Worm (Caenorhabditis elegans) whole organism, midembryonic: Measurements from ENCODE around the gene aldo-2.

ENCODE experiments used
- T22C8.4 ChIP-seq: fragments of 200-800 bp; sonication (Bioruptor generic); IDR thresholded peaks from 2 replicates; pipeline ENCODE4 v1.3.6; 2022; ENCODE audit warnings: missing genetic modification characterization, missing compliant biosample characterization
- cog-1 ChIP-seq: sonication (generic microtip); optimal IDR thresholded peaks from 2 replicates; lab custom pipeline; 2016; ENCODE audit warnings: missing genetic modification characterization, missing compliant biosample characterization
- flt-1 ChIP-seq: fragments of 200-800 bp; sonication (Bioruptor generic); IDR thresholded peaks from 2 replicates; pipeline ENCODE4 v1.3.6; 2022; ENCODE audit warnings: missing genetic modification characterization, missing compliant biosample characterization
- klf-2 ChIP-seq: fragments of 200-800 bp; sonication (Bioruptor generic); conservative IDR thresholded peaks from 2 replicates; pipeline ENCODE4 v1.3.6; 2022; ENCODE audit warnings: missing genetic modification reagents, missing genetic modification characterization, missing compliant biosample characterization
- med-1 ChIP-seq: sonication (generic microtip); optimal IDR thresholded peaks from 2 replicates; lab custom pipeline; 2017; ENCODE audit warnings: missing genetic modification characterization, mild to moderate bottlenecking, missing compliant biosample characterization, antibody characterized with exemption, missing genetic modification reagents; ENCODE audit not compliant: insufficient read depth
- ref-1 ChIP-seq: fragments of 200-800 bp; sonication (Bioruptor generic); conservative IDR thresholded peaks from 2 replicates; pipeline ENCODE4 v1.3.6; 2022; ENCODE audit warnings: missing genetic modification reagents, missing genetic modification characterization, missing compliant biosample characterization
- tab-1 ChIP-seq: fragments of 200-800 bp; sonication (Bioruptor generic); IDR thresholded peaks from 2 replicates; pipeline ENCODE4 v1.3.6; 2022; ENCODE audit warnings: missing genetic modification characterization, missing compliant biosample characterization
- ztf-23 ChIP-seq: fragments of 200-800 bp; sonication (Bioruptor generic); IDR thresholded peaks from 2 replicates; pipeline ENCODE4 v1.3.6; 2022; ENCODE audit warnings: missing genetic modification reagents, missing genetic modification characterization, missing compliant biosample characterization
- ztf-29 ChIP-seq: fragments of 200-800 bp; sonication (Bioruptor generic); IDR thresholded peaks from 2 replicates; pipeline ENCODE4 v1.3.6; 2022; ENCODE audit warnings: missing genetic modification reagents, missing genetic modification characterization, missing compliant biosample characterization

aldo-2 gene

ce11 chrIII:5884459-5884858 is 8.0 kb upstream of the aldo-2 start:
- TF ChIP-seq flt-1 (GFP tag; lab: Robert Waterston, UW) (no peak), ztf-29 (GFP tag; lab: Robert Waterston, UW) (no peak), med-1 (GFP tag; lab: Kevin White, UChicago) (no peak), ztf-23 (GFP tag; lab: Robert Waterston, UW) (no peak), ref-1 (GFP tag; lab: Robert Waterston, UW) (no peak), cog-1 (tag; lab: Kevin White, UChicago) (no peak), tab-1 (GFP tag; lab: Robert Waterston, UW) (no peak), T22C8.4 (no peak), klf-2 (GFP tag; lab: Robert Waterston, UW) (no peak)

- TF ChIP-seq ztf-23 (GFP tag; lab: Robert Waterston, UW) (no peak), med-1 (GFP tag; lab: Kevin White, UChicago) (no peak), ref-1 (GFP tag; lab: Robert Waterston, UW) (no peak), tab-1 (GFP tag; lab: Robert Waterston, UW) (no peak), klf-2 (GFP tag; lab: Robert Waterston, UW) (no peak), T22C8.4 (no peak), ztf-29 (GFP tag; lab: Robert Waterston, UW) (no peak)
These were observed 7.6 kb upstream of the aldo-2 start, which contains the start of gene C28H8.5 for ce11 chrIII:5884007-5884406. TSS of gene C28H8.5 (plus strand) at chrIII:5884307.

ce11 chrIII:5883517-5883916 is 7.1 kb upstream of the aldo-2 start:
- no peak for TF ChIP-seq ztf-29 (GFP tag; lab: Robert Waterston, UW)
- no peak for TF ChIP-seq med-1 (GFP tag; lab: Kevin White, UChicago)
- TF ChIP-seq ztf-23 (GFP tag; lab: Robert Waterston, UW): no peak
- TF ChIP-seq flt-1 (GFP tag; lab: Robert Waterston, UW): no peak
- no peak for TF ChIP-seq cog-1 (tag; lab: Kevin White, UChicago)

- TF ChIP-seq ref-1 (GFP tag; lab: Robert Waterston, UW) (no peak), ztf-29 (GFP tag; lab: Robert Waterston, UW) (no peak), klf-2 (GFP tag; lab: Robert Waterston, UW) (no peak), cog-1 (tag; lab: Kevin White, UChicago) (no peak), tab-1 (GFP tag; lab: Robert Waterston, UW) (no peak), T22C8.4 (no peak), ztf-23 (GFP tag; lab: Robert Waterston, UW) (no peak), med-1 (GFP tag; lab: Kevin White, UChicago) (no peak), flt-1 (GFP tag; lab: Robert Waterston, UW) (no peak)
These were observed 6.4 kb upstream of the aldo-2 start, which contains the start of gene F01F1.14 for ce11 chrIII:5882823-5883222. TSS of gene F01F1.14 (minus strand) at chrIII:5882923.

ce11 chrIII:5882284-5882683 is 5.9 kb upstream of the aldo-2 start:
- no peak for TF ChIP-seq med-1 (GFP tag; lab: Kevin White, UChicago)
- TF ChIP-seq ztf-23 (GFP tag; lab: Robert Waterston, UW): no peak
- no peak for TF ChIP-seq T22C8.4
- TF ChIP-seq cog-1 (tag; lab: Kevin White, UChicago): no peak
- TF ChIP-seq ref-1 (GFP tag; lab: Robert Waterston, UW): no peak
- TF ChIP-seq ztf-29 (GFP tag; lab: Robert Waterston, UW): no peak
- no peak for TF ChIP-seq klf-2 (GFP tag; lab: Robert Waterston, UW)
- TF ChIP-seq tab-1 (GFP tag; lab: Robert Waterston, UW): no peak
- TF ChIP-seq flt-1 (GFP tag; lab: Robert Waterston, UW): no peak

ce11 chrIII:5879291-5879968 is 3.0 kb upstream of the aldo-2 start, which contains the start of gene hpo-10:
TSS of gene hpo-10 (plus strand) at chrIII:5879489.
- peak; percentile 56 for TF ChIP-seq T22C8.4
- TF ChIP-seq cog-1 (tag; lab: Kevin White, UChicago): no peak

ce11 chrIII:5878215-5878614 is 1.8 kb upstream of the aldo-2 start, which contains the start of the genes mig-21 and F01F1.2:
TSS of gene mig-21 (minus strand) at chrIII:5878380.
TSS of gene F01F1.2 (plus strand) at chrIII:5878554.
- no peak for TF ChIP-seq cog-1 (tag; lab: Kevin White, UChicago)
- TF ChIP-seq med-1 (GFP tag; lab: Kevin White, UChicago): no peak
- no peak for TF ChIP-seq tab-1 (GFP tag; lab: Robert Waterston, UW)
- TF ChIP-seq T22C8.4: no peak
- TF ChIP-seq ref-1 (GFP tag; lab: Robert Waterston, UW): no peak
- TF ChIP-seq klf-2 (GFP tag; lab: Robert Waterston, UW): no peak
- TF ChIP-seq flt-1 (GFP tag; lab: Robert Waterston, UW): no peak
- TF ChIP-seq ztf-23 (GFP tag; lab: Robert Waterston, UW): no peak
- no peak for TF ChIP-seq ztf-29 (GFP tag; lab: Robert Waterston, UW)

ce11 chrIII:5876867-5877641 is 629 bp upstream of the aldo-2 start:
- TF ChIP-seq ref-1 (GFP tag; lab: Robert Waterston, UW): no peak

- TF ChIP-seq ztf-29 (GFP tag; lab: Robert Waterston, UW) (no peak), med-1 (GFP tag; lab: Kevin White, UChicago) (no peak), ztf-23 (GFP tag; lab: Robert Waterston, UW) (no peak), tab-1 (GFP tag; lab: Robert Waterston, UW) (no peak), cog-1 (tag; lab: Kevin White, UChicago) (no peak), flt-1 (GFP tag; lab: Robert Waterston, UW) (no peak), ref-1 (GFP tag; lab: Robert Waterston, UW) (no peak)
These were observed 720 bp downstream of the aldo-2 start for ce11 chrIII:5875705-5876104.
